Worm (Caenorhabditis elegans) whole organism, midembryonic: Measurements from ENCODE around the gene pmp-5.

Source experiments
- cog-1 ChIP-seq: sonication (generic microtip); optimal IDR thresholded peaks from 2 replicates; lab custom pipeline; 2016; ENCODE audit warnings: missing genetic modification characterization, missing compliant biosample characterization
- flt-1 ChIP-seq: fragments of 200-800 bp; sonication (Bioruptor generic); IDR thresholded peaks from 2 replicates; pipeline ENCODE4 v1.3.6; 2022; ENCODE audit warnings: missing genetic modification characterization, missing compliant biosample characterization
- klf-2 ChIP-seq: fragments of 200-800 bp; sonication (Bioruptor generic); conservative IDR thresholded peaks from 2 replicates; pipeline ENCODE4 v1.3.6; 2022; ENCODE audit warnings: missing genetic modification reagents, missing genetic modification characterization, missing compliant biosample characterization
- med-1 ChIP-seq: sonication (generic microtip); optimal IDR thresholded peaks from 2 replicates; lab custom pipeline; 2017; ENCODE audit warnings: missing genetic modification characterization, mild to moderate bottlenecking, missing compliant biosample characterization, antibody characterized with exemption, missing genetic modification reagents; ENCODE audit not compliant: insufficient read depth
- ref-1 ChIP-seq: fragments of 200-800 bp; sonication (Bioruptor generic); conservative IDR thresholded peaks from 2 replicates; pipeline ENCODE4 v1.3.6; 2022; ENCODE audit warnings: missing genetic modification reagents, missing genetic modification characterization, missing compliant biosample characterization
- tab-1 ChIP-seq: fragments of 200-800 bp; sonication (Bioruptor generic); IDR thresholded peaks from 2 replicates; pipeline ENCODE4 v1.3.6; 2022; ENCODE audit warnings: missing genetic modification characterization, missing compliant biosample characterization
- ztf-23 ChIP-seq: fragments of 200-800 bp; sonication (Bioruptor generic); IDR thresholded peaks from 2 replicates; pipeline ENCODE4 v1.3.6; 2022; ENCODE audit warnings: missing genetic modification reagents, missing genetic modification characterization, missing compliant biosample characterization
- ztf-29 ChIP-seq: fragments of 200-800 bp; sonication (Bioruptor generic); IDR thresholded peaks from 2 replicates; pipeline ENCODE4 v1.3.6; 2022; ENCODE audit warnings: missing genetic modification reagents, missing genetic modification characterization, missing compliant biosample characterization

- TF ChIP-seq klf-2 (no peak), ztf-23 (no peak), ref-1 (GFP tag; lab: Robert Waterston, UW) (no peak), flt-1 (GFP tag; lab: Robert Waterston, UW) (no peak), cog-1 (tag; lab: Kevin White, UChicago) (no peak), med-1 (no peak), ztf-29 (GFP tag; lab: Robert Waterston, UW) (no peak), tab-1 (GFP tag; lab: Robert Waterston, UW) (no peak)
These were observed 9.0 kb downstream of the pmp-5 start, which contains the start of gene snb-1 for ce11 chrV:6656451-6657115.
